Worm (Caenorhabditis elegans): ENCODE results near the gene set-4.

DNA sequence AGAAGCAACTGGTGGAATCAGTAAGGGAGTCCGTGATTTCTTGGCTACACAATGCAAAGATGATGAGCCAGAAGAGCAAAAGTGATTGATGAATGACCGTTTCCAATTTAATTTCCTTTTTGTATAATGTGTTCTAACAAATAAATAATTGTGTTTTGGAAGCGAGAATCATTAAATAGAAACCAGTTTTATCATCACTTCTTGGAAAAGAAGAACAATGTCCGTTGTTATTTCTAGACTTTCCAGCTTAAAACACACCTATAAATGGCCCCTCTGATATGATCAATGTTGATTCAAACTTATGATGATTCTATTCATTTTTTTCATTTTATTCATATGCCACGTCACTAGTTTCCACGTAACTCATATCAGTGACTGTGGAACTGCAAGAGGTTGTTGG is 25.0 kb downstream of the set-4 start, which contains the start of gene C29F5.8:
- TF ChIP-seq lsy-2 (tag; optimal IDR thresholded peaks at IDR 0.05) (no peak), nhr-2 (tag; optimal IDR thresholded peaks at IDR 0.05) (no peak), unc-39 (tag; optimal IDR thresholded peaks at IDR 0.05) (no peak), nhr-76 (tag; optimal IDR thresholded peaks at IDR 0.05) (no peak), mab-5 (tag; optimal IDR thresholded peaks at IDR 0.05) (no peak), ces-1 (GFP tag; optimal IDR thresholded peaks at IDR 0.05) (no peak), mep-1 (tag; optimal IDR thresholded peaks at IDR 0.05) (no peak), unc-62 (GFP tag; optimal IDR thresholded peaks at IDR 0.05) (no peak), sem-2 (GFP tag; optimal IDR thresholded peaks at IDR 0.05) (no peak)
